Fruit fly (Drosophila melanogaster) whole organism, adult: ENCODE measurements around the gene Sfxn1-3.

Source experiments
- CG11617 ChIP-seq: fragments of 200-800 bp; sonication (Bioruptor generic); optimal IDR thresholded peaks from 2 replicates; lab custom pipeline; 2017; ENCODE audit warnings: mild to moderate bottlenecking, missing biosample characterization, missing genetic modification reagents, missing genetic modification characterization
- CG12768 ChIP-seq: fragments of 200-800 bp; sonication (Bioruptor generic); optimal IDR thresholded peaks from 2 replicates; lab custom pipeline; 2017; ENCODE audit warnings: missing biosample characterization, missing genetic modification characterization, mild to moderate bottlenecking, moderate library complexity, missing genetic modification reagents
- CG14711 ChIP-seq: fragments of 200-800 bp; sonication (Bioruptor generic); optimal IDR thresholded peaks from 2 replicates; lab custom pipeline; 2018; ENCODE audit warnings: missing biosample characterization, mild to moderate bottlenecking, missing genetic modification characterization, moderate library complexity
- CG1620 ChIP-seq: fragments of 200-800 bp; sonication (Bioruptor generic); optimal IDR thresholded peaks from 2 replicates; lab custom pipeline; 2016; ENCODE audit warnings: missing biosample characterization, missing genetic modification characterization
- CG33017 ChIP-seq: fragments of 200-800 bp; sonication (Bioruptor generic); optimal IDR thresholded peaks from 2 replicates; lab custom pipeline; 2018; ENCODE audit warnings: missing biosample characterization, mild to moderate bottlenecking, missing genetic modification characterization, moderate library complexity
- CG5204 ChIP-seq: fragments of 200-800 bp; sonication (Bioruptor generic); optimal IDR thresholded peaks from 2 replicates; lab custom pipeline; 2016; ENCODE audit warnings: missing biosample characterization, missing genetic modification characterization
- CG7045 ChIP-seq: fragments of 200-800 bp; sonication (Bioruptor generic); optimal IDR thresholded peaks from 2 replicates; lab custom pipeline; 2017; ENCODE audit warnings: missing biosample characterization, mild to moderate bottlenecking, missing genetic modification characterization
- CG7101 ChIP-seq: fragments of 200-800 bp; sonication (Bioruptor generic); optimal IDR thresholded peaks from 2 replicates; lab custom pipeline; 2018; ENCODE audit warnings: missing biosample characterization, mild to moderate bottlenecking, missing genetic modification characterization, moderate library complexity
- Clk ChIP-seq: fragments of 200-800 bp; sonication (Bioruptor generic); optimal IDR thresholded peaks from 2 replicates; lab custom pipeline; 2017; ENCODE audit warnings: missing biosample characterization, missing genetic modification characterization
- Crg-1 ChIP-seq: fragments of 200-800 bp; sonication (Bioruptor generic); optimal IDR thresholded peaks from 2 replicates; lab custom pipeline; 2016; ENCODE audit warnings: missing biosample characterization, missing genetic modification characterization
- Hr96 ChIP-seq: fragments of 200-800 bp; sonication (Bioruptor generic); optimal IDR thresholded peaks from 2 replicates; lab custom pipeline; 2016; ENCODE audit warnings: missing biosample characterization, missing genetic modification characterization
- Mnt ChIP-seq: fragments of 200-800 bp; sonication (Bioruptor generic); optimal IDR thresholded peaks from 2 replicates; lab custom pipeline; 2016; ENCODE audit warnings: missing biosample characterization, mild to moderate bottlenecking, missing genetic modification characterization
- bab1 ChIP-seq: fragments of 200-800 bp; sonication (Bioruptor generic); optimal IDR thresholded peaks from 3 replicates; lab custom pipeline; 2019; ENCODE audit warnings: missing biosample characterization, mild to moderate bottlenecking, missing genetic modification characterization, moderate library complexity
- cic ChIP-seq: fragments of 200-800 bp; sonication (Bioruptor generic); optimal IDR thresholded peaks from 2 replicates; lab custom pipeline; 2017; ENCODE audit warnings: missing biosample characterization, mild to moderate bottlenecking, missing genetic modification characterization, moderate library complexity
- cnc ChIP-seq, 2 experiments: fragments of >200 bp; optimal IDR thresholded peaks; 2 replicates each; lab custom pipeline; 2017
- kay ChIP-seq: fragments of 200-800 bp; sonication (Bioruptor generic); peaks from one replicate; lab custom pipeline; 2016; ENCODE audit warnings: missing biosample characterization, missing genetic modification characterization, borderline replicate concordance
- ovo ChIP-seq: fragments of 200-800 bp; sonication (Bioruptor generic); optimal IDR thresholded peaks from 2 replicates; lab custom pipeline; 2016; ENCODE audit warnings: missing biosample characterization, missing genetic modification characterization
- pad ChIP-seq: fragments of 200-800 bp; sonication (Bioruptor generic); optimal IDR thresholded peaks from 3 replicates; lab custom pipeline; 2017; ENCODE audit warnings: missing biosample characterization, missing genetic modification characterization, mild to moderate bottlenecking, moderate library complexity, missing genetic modification reagents
- tj ChIP-seq: fragments of 200-800 bp; sonication (Bioruptor generic); optimal IDR thresholded peaks from 3 replicates; lab custom pipeline; 2017; ENCODE audit warnings: missing biosample characterization, mild to moderate bottlenecking, missing genetic modification characterization, moderate library complexity
- toe ChIP-seq: fragments of 200-800 bp; sonication (Bioruptor generic); optimal IDR thresholded peaks from 2 replicates; lab custom pipeline; 2016; ENCODE audit warnings: missing biosample characterization, missing genetic modification characterization

Sfxn1-3 gene

dm6 chr3R:4401977-4402589, 23.7 kb downstream of the Sfxn1-3 start, which contains the start of gene CG9853:
TSS of gene CG9853 (minus strand) at chr3R:4402027.
- TF ChIP-seq ovo (GFP tag; lab: Kevin White, UChicago) (no peak), Mnt (GFP tag; lab: Kevin White, UChicago) (no peak), Clk (GFP tag; lab: Kevin White, UChicago) (no peak), CG11617 (no peak), CG7045 (GFP tag; lab: Kevin White, UChicago) (no peak), Hr96 (GFP tag; lab: Kevin White, UChicago) (no peak), CG14711 (tag; lab: Kevin White, UChicago) (no peak), CG5204 (GFP tag; lab: Kevin White, UChicago) (no peak), cic (no peak), CG1620 (no peak), Crg-1 (GFP tag; lab: Kevin White, UChicago) (no peak), toe (GFP tag; lab: Kevin White, UChicago) (no peak), kay (GFP tag; lab: Kevin White, UChicago) (no peak), cnc (optimal IDR thresholded peaks at IDR 0.05; lab: Kevin White, UChicago) (no peak), pad (GFP tag; lab: Kevin White, UChicago) (no peak), CG12768 (GFP tag; lab: Kevin White, UChicago) (no peak), CG7101 (tag; lab: Kevin White, UChicago) (no peak), bab1 (no peak), tj (GFP tag; lab: Kevin White, UChicago) (no peak), CG33017 (tag; lab: Kevin White, UChicago) (no peak)

- no peak for TF ChIP-seq CG12768 (GFP tag; lab: Kevin White, UChicago)
- TF ChIP-seq Hr96 (GFP tag; lab: Kevin White, UChicago) = no peak
- TF ChIP-seq cnc (optimal IDR thresholded peaks at IDR 0.05; lab: Kevin White, UChicago) = no peak
- peak; percentile 35 for TF ChIP-seq bab1
- no peak for TF ChIP-seq Clk (GFP tag; lab: Kevin White, UChicago)
- TF ChIP-seq CG33017 (tag; lab: Kevin White, UChicago) = no peak
- TF ChIP-seq CG7045 (GFP tag; lab: Kevin White, UChicago) = no peak
- TF ChIP-seq Mnt (GFP tag; lab: Kevin White, UChicago) = peak; percentile 79
- TF ChIP-seq ovo (GFP tag; lab: Kevin White, UChicago) = peak; percentile 28
- no peak for TF ChIP-seq CG1620
- TF ChIP-seq CG14711 (tag; lab: Kevin White, UChicago) = peak; percentile 78
- TF ChIP-seq tj (GFP tag; lab: Kevin White, UChicago) = no peak
- TF ChIP-seq kay (GFP tag; lab: Kevin White, UChicago) = no peak
- peak; percentile 15 for TF ChIP-seq pad (GFP tag; lab: Kevin White, UChicago)
- no peak for TF ChIP-seq Crg-1 (GFP tag; lab: Kevin White, UChicago)
- peak; percentile 52 for TF ChIP-seq CG7101 (tag; lab: Kevin White, UChicago)
- TF ChIP-seq cic = peak; percentile 28
- peak; percentile 55 for TF ChIP-seq toe (GFP tag; lab: Kevin White, UChicago)
- peak; percentile 16 for TF ChIP-seq CG11617
- no peak for TF ChIP-seq CG5204 (GFP tag; lab: Kevin White, UChicago)
Measured at dm6 chr3R:4402884-4403705, 24.7 kb downstream of the Sfxn1-3 start, which contains the start of gene lost. TSS of gene lost (plus strand) at chr3R:4403076.

dm6 chr3R:4403706-4404392, 25.4 kb downstream of the Sfxn1-3 start:
- TF ChIP-seq CG12768 (GFP tag; lab: Kevin White, UChicago) = peak; percentile 42
- TF ChIP-seq CG33017 (tag; lab: Kevin White, UChicago) = peak; percentile 33
- TF ChIP-seq pad (GFP tag; lab: Kevin White, UChicago) = no peak
- no peak for TF ChIP-seq CG7045 (GFP tag; lab: Kevin White, UChicago)
- peak; percentile 27 for TF ChIP-seq toe (GFP tag; lab: Kevin White, UChicago)
- TF ChIP-seq CG1620 = no peak
- TF ChIP-seq kay (GFP tag; lab: Kevin White, UChicago) = no peak
- TF ChIP-seq Crg-1 (GFP tag; lab: Kevin White, UChicago) = no peak
- TF ChIP-seq tj (GFP tag; lab: Kevin White, UChicago) = peak; percentile 58
- peak; percentile 85 for TF ChIP-seq Mnt (GFP tag; lab: Kevin White, UChicago)
- no peak for TF ChIP-seq cnc (optimal IDR thresholded peaks at IDR 0.05; lab: Kevin White, UChicago)
- no peak for TF ChIP-seq Hr96 (GFP tag; lab: Kevin White, UChicago)
- no peak for TF ChIP-seq CG11617
- TF ChIP-seq ovo (GFP tag; lab: Kevin White, UChicago) = no peak
- peak; percentile 91 for TF ChIP-seq CG14711 (tag; lab: Kevin White, UChicago)
- no peak for TF ChIP-seq CG7101 (tag; lab: Kevin White, UChicago)
- TF ChIP-seq bab1 = peak; percentile 22
- no peak for TF ChIP-seq CG5204 (GFP tag; lab: Kevin White, UChicago)
- no peak for TF ChIP-seq Clk (GFP tag; lab: Kevin White, UChicago)
- peak; percentile 75 for TF ChIP-seq cic

- TF ChIP-seq pad (GFP tag; lab: Kevin White, UChicago) (no peak), CG7045 (GFP tag; lab: Kevin White, UChicago) (no peak), Hr96 (GFP tag; lab: Kevin White, UChicago) (no peak), Clk (GFP tag; lab: Kevin White, UChicago) (no peak), CG1620 (no peak), kay (GFP tag; lab: Kevin White, UChicago) (no peak), CG5204 (GFP tag; lab: Kevin White, UChicago) (no peak), bab1 (no peak), CG12768 (GFP tag; lab: Kevin White, UChicago) (no peak), CG7101 (tag; lab: Kevin White, UChicago) (no peak), ovo (GFP tag; lab: Kevin White, UChicago) (no peak), CG14711 (tag; lab: Kevin White, UChicago) (no peak), Mnt (GFP tag; lab: Kevin White, UChicago) (no peak), tj (GFP tag; lab: Kevin White, UChicago) (no peak), CG11617 (no peak), toe (GFP tag; lab: Kevin White, UChicago) (no peak), cnc (optimal IDR thresholded peaks at IDR 0.05; lab: Kevin White, UChicago) (no peak), cic (no peak), CG33017 (tag; lab: Kevin White, UChicago) (no peak)
Measured at dm6 chr3R:4407325-4407724, 28.9 kb downstream of the Sfxn1-3 start.
